Worm (Caenorhabditis elegans) whole organism, dauer: ENCODE measurements around the gene R13A5.7.
"Not testable (repeated sequence)": the region's sequence is repeated elsewhere in the genome, so short reads cannot be mapped to it uniquely, and the experiment has no call there.

Source experiments
- unc-62 ChIP-seq: sonication (generic microtip); optimal IDR thresholded peaks from 2 replicates; lab custom pipeline; 2017; ENCODE audit warnings: missing biosample characterization, missing genetic modification reagents, missing genetic modification characterization

The R13A5.7 gene

ce11 chrIII:7570083-7570695 lies at the start of gene R13A5.7:
TSS of gene R13A5.7 (minus strand) at chrIII:7570133.
- TF ChIP-seq unc-62 (GFP tag; lab: Kevin White, UChicago): no peak

- TF ChIP-seq unc-62 (GFP tag; lab: Kevin White, UChicago): no peak
Measured at ce11 chrIII:7618294-7618693, 48.4 kb upstream of the R13A5.7 start.

ce11 chrIII:7616228-7616627 lies 46.3 kb upstream of the R13A5.7 start, which contains the start of gene T04A6.1:
TSS of gene T04A6.1 (plus strand) at chrIII:7616528.
- no peak for TF ChIP-seq unc-62 (GFP tag; lab: Kevin White, UChicago)

ce11 chrIII:7614530-7614929 lies 44.6 kb upstream of the R13A5.7 start, which contains the start of gene T04A6.2:
TSS of gene T04A6.2 (plus strand) at chrIII:7614830.
- no peak for TF ChIP-seq unc-62 (GFP tag; lab: Kevin White, UChicago)

ce11 chrIII:7609168-7609567 lies 39.2 kb upstream of the R13A5.7 start, which contains the start of gene nsph-4.3:
TSS of gene nsph-4.3 (minus strand) at chrIII:7609268.
- no peak for TF ChIP-seq unc-62 (GFP tag; lab: Kevin White, UChicago)

- no peak for TF ChIP-seq unc-62 (GFP tag; lab: Kevin White, UChicago)
Measured at ce11 chrIII:7608223-7608622, 38.3 kb upstream of the R13A5.7 start, which contains the start of gene T04A6.3. TSS of gene T04A6.3 (minus strand) at chrIII:7608323.

- not testable (repeated sequence) for TF ChIP-seq unc-62 (GFP tag; lab: Kevin White, UChicago)
Measured at ce11 chrIII:7594482-7594881, 24.5 kb upstream of the R13A5.7 start, which contains the start of gene Y80D4G.2. TSS of gene Y80D4G.2 (minus strand) at chrIII:7594582.

- TF ChIP-seq unc-62 (GFP tag; lab: Kevin White, UChicago): no peak
Measured at ce11 chrIII:7593285-7593928, 23.5 kb upstream of the R13A5.7 start, which contains the start of gene R13A5.11. TSS of gene R13A5.11 (minus strand) at chrIII:7593335.

ce11 chrIII:7588214-7588613 lies 18.3 kb upstream of the R13A5.7 start, which contains the start of gene R13A5.15:
TSS of gene R13A5.15 (minus strand) at chrIII:7588314.
- no peak for TF ChIP-seq unc-62 (GFP tag; lab: Kevin White, UChicago)

- TF ChIP-seq unc-62 (GFP tag; lab: Kevin White, UChicago): no peak
Measured at ce11 chrIII:7584131-7584646, 14.3 kb upstream of the R13A5.7 start, which contains the start of gene cup-5. TSS of gene cup-5 (plus strand) at chrIII:7584181.

ce11 chrIII:7582885-7583284 lies 13.0 kb upstream of the R13A5.7 start, which contains the start of gene R13A5.10:
TSS of gene R13A5.10 (minus strand) at chrIII:7582985.
- TF ChIP-seq unc-62 (GFP tag; lab: Kevin White, UChicago): no peak

- no peak for TF ChIP-seq unc-62 (GFP tag; lab: Kevin White, UChicago)
Measured at ce11 chrIII:7580586-7580985, 10.7 kb upstream of the R13A5.7 start.

ce11 chrIII:7579324-7579723 lies 9.4 kb upstream of the R13A5.7 start, which contains the start of gene mfsd-6:
TSS of gene mfsd-6 (minus strand) at chrIII:7579411.
- TF ChIP-seq unc-62 (GFP tag; lab: Kevin White, UChicago): no peak

- TF ChIP-seq unc-62 (GFP tag; lab: Kevin White, UChicago): no peak
Measured at ce11 chrIII:7572781-7573400, 3.0 kb upstream of the R13A5.7 start, which contains the start of the genes rpl-9 and lpd-7. TSS of gene rpl-9 (minus strand) at chrIII:7572831. TSS of gene lpd-7 (plus strand) at chrIII:7573350.

- no peak for TF ChIP-seq unc-62 (GFP tag; lab: Kevin White, UChicago)
Measured at ce11 chrIII:7571726-7572125, 1.8 kb upstream of the R13A5.7 start.
